Worm (Caenorhabditis elegans) whole organism, mixed stage, embryonic: ENCODE measurements around the gene Y38H8A.7.
"Not testable (repeated sequence)": the region's sequence is repeated elsewhere in the genome, so short reads cannot be mapped to it uniquely, and the experiment has no call there.

Source experiments
- M03D4.4 ChIP-seq: sonication (generic microtip); optimal IDR thresholded peaks from 2 replicates; lab custom pipeline; 2017; ENCODE audit warnings: mild to moderate bottlenecking, missing genetic modification characterization, missing compliant biosample characterization
- bed-3 ChIP-seq: fragments of 200-800 bp; sonication (Bioruptor generic); optimal IDR thresholded peaks from 3 replicates; lab custom pipeline; 2018; ENCODE audit warnings: mild to moderate bottlenecking, missing genetic modification characterization, moderate library complexity, missing compliant biosample characterization
- blmp-1 ChIP-seq: fragments of 150-350 bp; optimal IDR thresholded peaks from 2 replicates; lab custom pipeline; 2014; ENCODE audit warnings: missing biosample characterization, missing genetic modification characterization
- ceh-39 ChIP-seq: fragments of 150-350 bp; optimal IDR thresholded peaks from 2 replicates; lab custom pipeline; 2014; ENCODE audit warnings: missing biosample characterization, missing genetic modification characterization
- ceh-43 ChIP-seq: fragments of 200-800 bp; sonication (Bioruptor generic); optimal IDR thresholded peaks from 2 replicates; lab custom pipeline; 2018; ENCODE audit warnings: mild to moderate bottlenecking, missing genetic modification characterization, moderate library complexity, missing compliant biosample characterization
- ceh-83 ChIP-seq: fragments of 200-800 bp; sonication (Bioruptor generic); optimal IDR thresholded peaks from 2 replicates; lab custom pipeline; 2018; ENCODE audit warnings: mild to moderate bottlenecking, missing genetic modification characterization, missing compliant biosample characterization
- ces-1 ChIP-seq: fragments of 150-350 bp; optimal IDR thresholded peaks from 2 replicates; lab custom pipeline; 2014; ENCODE audit warnings: missing biosample characterization, missing genetic modification reagents, missing genetic modification characterization
- cnd-1 ChIP-seq: fragments of 200-800 bp; sonication (Bioruptor generic); optimal IDR thresholded peaks from 2 replicates; lab custom pipeline; 2018; ENCODE audit warnings: mild to moderate bottlenecking, missing genetic modification characterization, missing compliant biosample characterization
- drap-1 ChIP-seq: fragments of 200-800 bp; sonication (Bioruptor generic); optimal IDR thresholded peaks from 3 replicates; lab custom pipeline; 2018; ENCODE audit warnings: mild to moderate bottlenecking, missing genetic modification characterization, missing compliant biosample characterization
- elt-3 ChIP-seq: fragments of 150-350 bp; optimal IDR thresholded peaks from 2 replicates; lab custom pipeline; 2014; ENCODE audit warnings: missing biosample characterization, missing genetic modification characterization
- flh-1 ChIP-seq: fragments of 200-800 bp; sonication (Bioruptor generic); optimal IDR thresholded peaks from 2 replicates; lab custom pipeline; 2018; ENCODE audit warnings: mild to moderate bottlenecking, missing genetic modification characterization, moderate library complexity, missing compliant biosample characterization
- ham-2 ChIP-seq: fragments of 200-800 bp; sonication (Bioruptor generic); optimal IDR thresholded peaks from 2 replicates; lab custom pipeline; 2018; ENCODE audit warnings: mild to moderate bottlenecking, missing genetic modification characterization, missing compliant biosample characterization
- hlh-1 ChIP-seq: fragments of 150-350 bp; optimal IDR thresholded peaks from 2 replicates; lab custom pipeline; 2014; ENCODE audit warnings: missing biosample characterization, missing genetic modification reagents, missing genetic modification characterization
- lin-13 ChIP-seq: fragments of 150-350 bp; optimal IDR thresholded peaks from 2 replicates; lab custom pipeline; 2014; ENCODE audit warnings: missing biosample characterization, missing genetic modification characterization
- lin-32 ChIP-seq: fragments of 200-800 bp; sonication (Bioruptor generic); optimal IDR thresholded peaks from 2 replicates; lab custom pipeline; 2018; ENCODE audit warnings: mild to moderate bottlenecking, missing genetic modification characterization, missing compliant biosample characterization
- lsy-2 ChIP-seq: fragments of 150-350 bp; optimal IDR thresholded peaks from 2 replicates; lab custom pipeline; 2014; ENCODE audit warnings: missing biosample characterization, missing genetic modification characterization
- mep-1 ChIP-seq: fragments of 150-350 bp; optimal IDR thresholded peaks from 2 replicates; lab custom pipeline; 2017; ENCODE audit warnings: missing biosample characterization, missing genetic modification reagents, missing genetic modification characterization, inconsistent platforms
- mls-2 ChIP-seq: sonication (generic microtip); optimal IDR thresholded peaks from 2 replicates; lab custom pipeline; 2016; ENCODE audit warnings: mild to moderate bottlenecking, missing genetic modification characterization, moderate library complexity, missing compliant biosample characterization
- nhr-12 ChIP-seq: fragments of 150-350 bp; optimal IDR thresholded peaks from 2 replicates; lab custom pipeline; 2014; ENCODE audit warnings: missing biosample characterization, missing genetic modification characterization
- nhr-2 ChIP-seq: fragments of 150-350 bp; optimal IDR thresholded peaks from 2 replicates; lab custom pipeline; 2014; ENCODE audit warnings: missing biosample characterization, missing genetic modification characterization
- nhr-237 ChIP-seq: fragments of 150-350 bp; optimal IDR thresholded peaks from 2 replicates; lab custom pipeline; 2014; ENCODE audit warnings: missing biosample characterization, missing genetic modification characterization
- nhr-28 ChIP-seq: fragments of 150-350 bp; optimal IDR thresholded peaks from 2 replicates; lab custom pipeline; 2014; ENCODE audit warnings: missing biosample characterization, missing genetic modification characterization
- nhr-76 ChIP-seq: sonication (generic microtip); optimal IDR thresholded peaks from 2 replicates; lab custom pipeline; 2017; ENCODE audit warnings: missing biosample characterization, missing genetic modification characterization
- sem-2 ChIP-seq: fragments of 200-800 bp; sonication (Bioruptor generic); optimal IDR thresholded peaks from 2 replicates; lab custom pipeline; 2018; ENCODE audit warnings: mild to moderate bottlenecking, missing genetic modification characterization, missing compliant biosample characterization
- snpc-4 ChIP-seq: fragments of 150-350 bp; optimal IDR thresholded peaks from 2 replicates; lab custom pipeline; 2014; ENCODE audit warnings: missing biosample characterization, missing genetic modification characterization
- sptf-1 ChIP-seq: sonication (generic microtip); optimal IDR thresholded peaks from 2 replicates; lab custom pipeline; 2017; ENCODE audit warnings: mild to moderate bottlenecking, missing genetic modification characterization, moderate library complexity, missing compliant biosample characterization
- tbx-8 ChIP-seq: fragments of 200-800 bp; sonication (Bioruptor generic); optimal IDR thresholded peaks from 2 replicates; lab custom pipeline; 2018; ENCODE audit warnings: mild to moderate bottlenecking, missing genetic modification characterization, moderate library complexity, missing compliant biosample characterization
- unc-120 ChIP-seq: sonication (generic microtip); optimal IDR thresholded peaks from 2 replicates; lab custom pipeline; 2017; ENCODE audit warnings: missing genetic modification characterization, missing compliant biosample characterization; ENCODE audit not compliant: poor library complexity, severe bottlenecking
- unc-39 ChIP-seq: fragments of 150-350 bp; optimal IDR thresholded peaks from 2 replicates; lab custom pipeline; 2014; ENCODE audit warnings: missing biosample characterization, missing genetic modification characterization
- unc-62 ChIP-seq: fragments of 150-350 bp; optimal IDR thresholded peaks from 2 replicates; lab custom pipeline; 2014; ENCODE audit warnings: missing biosample characterization, missing genetic modification reagents, missing genetic modification characterization
- zip-8 ChIP-seq: fragments of 150-350 bp; optimal IDR thresholded peaks from 2 replicates; lab custom pipeline; 2014; ENCODE audit warnings: missing biosample characterization, missing genetic modification characterization
- ztf-11 ChIP-seq: fragments of 150-350 bp; optimal IDR thresholded peaks from 2 replicates; lab custom pipeline; 2014; ENCODE audit warnings: missing biosample characterization, missing genetic modification characterization

The Y38H8A.7 gene

ce11 chrIV:13433904-13434303 is 21.4 kb upstream of the Y38H8A.7 start, which contains the start of gene K09B11.5:
Gene K09B11.5 (minus strand): TSS chrIV:13434004.
- TF ChIP-seq M03D4.4 (tag; lab: Kevin White, UChicago); mls-2; nhr-12: not testable (repeated sequence)

ce11 chrIV:13441715-13442114 is 13.6 kb upstream of the Y38H8A.7 start:
- peak; percentile 90 for TF ChIP-seq zip-8 (tag; lab: Kevin White, UChicago)

ce11 chrIV:13445275-13445674 is 10.0 kb upstream of the Y38H8A.7 start, which contains the start of gene mam-3:
Gene mam-3 (minus strand): TSS chrIV:13445375.
- TF ChIP-seq ceh-39 (tag; lab: Kevin White, UChicago) (no peak), nhr-28 (no peak), lin-32 (GFP tag; lab: Kevin White, UChicago) (no peak), cnd-1 (no peak), unc-39 (tag; lab: Kevin White, UChicago) (no peak), unc-120 (no peak), ham-2 (GFP tag; lab: Kevin White, UChicago) (no peak), elt-3 (tag; lab: Kevin White, UChicago) (no peak), nhr-237 (no peak), drap-1 (GFP tag; lab: Kevin White, UChicago) (no peak), snpc-4 (tag; lab: Kevin White, UChicago) (no peak), zip-8 (tag; lab: Kevin White, UChicago) (no peak), sem-2 (GFP tag; lab: Kevin White, UChicago) (no peak), ztf-11 (tag; lab: Kevin White, UChicago) (no peak), nhr-76 (tag; lab: Kevin White, UChicago) (no peak), ces-1 (no peak), hlh-1 (tag; lab: Kevin White, UChicago) (no peak)

- TF ChIP-seq flh-1 (GFP tag; lab: Kevin White, UChicago): no peak
- no peak for TF ChIP-seq lin-32 (GFP tag; lab: Kevin White, UChicago)
- TF ChIP-seq zip-8 (tag; lab: Kevin White, UChicago): no peak
- no peak for TF ChIP-seq snpc-4 (tag; lab: Kevin White, UChicago)
- no peak for TF ChIP-seq ceh-83
- no peak for TF ChIP-seq tbx-8 (GFP tag; lab: Kevin White, UChicago)
- no peak for TF ChIP-seq nhr-2 (tag; lab: Kevin White, UChicago)
- no peak for TF ChIP-seq unc-62 (GFP tag; lab: Kevin White, UChicago)
These were observed 4.6 kb upstream of the Y38H8A.7 start for ce11 chrIV:13450740-13451139.

- peak; percentile 54 for TF ChIP-seq mep-1
- TF ChIP-seq M03D4.4 (tag; lab: Kevin White, UChicago): no peak
- TF ChIP-seq, all 35 proteins: peak for 1
These were observed 1.8 kb upstream of the Y38H8A.7 start for ce11 chrIV:13453509-13453908.

- no peak for TF ChIP-seq nhr-2 (tag; lab: Kevin White, UChicago)
- TF ChIP-seq lin-13 (tag; lab: Kevin White, UChicago): no peak
- no peak for TF ChIP-seq unc-39 (tag; lab: Kevin White, UChicago)
- TF ChIP-seq elt-3 (tag; lab: Kevin White, UChicago): no peak
- no peak for TF ChIP-seq zip-8 (tag; lab: Kevin White, UChicago)
- no peak for TF ChIP-seq bed-3 (GFP tag; lab: Kevin White, UChicago)
- no peak for TF ChIP-seq mls-2
- TF ChIP-seq blmp-1 (tag; lab: Kevin White, UChicago): no peak
These were observed 602 bp upstream of the Y38H8A.7 start, which contains the start of gene uso-1 for ce11 chrIV:13454698-13455097. Gene uso-1 (minus strand): TSS chrIV:13454798.

- TF ChIP-seq snpc-4 (tag; lab: Kevin White, UChicago) (no peak), sptf-1 (tag; lab: Kevin White, UChicago) (no peak), tbx-8 (GFP tag; lab: Kevin White, UChicago) (no peak), unc-120 (no peak), ham-2 (GFP tag; lab: Kevin White, UChicago) (no peak), ztf-11 (tag; lab: Kevin White, UChicago) (no peak), sem-2 (GFP tag; lab: Kevin White, UChicago) (no peak), ceh-39 (tag; lab: Kevin White, UChicago) (no peak), ceh-43 (GFP tag; lab: Kevin White, UChicago) (no peak), lin-13 (tag; lab: Kevin White, UChicago) (no peak), lsy-2 (tag; lab: Kevin White, UChicago) (no peak), ces-1 (no peak)
These were observed 1.6 kb downstream of the Y38H8A.7 start for ce11 chrIV:13456893-13457292.
